Worm (Caenorhabditis elegans) whole organism, midembryonic: ENCODE data around the gene Y40B10A.5.

Source experiments
- T22C8.4 ChIP-seq: fragments of 200-800 bp; sonication (Bioruptor generic); IDR thresholded peaks from 2 replicates; pipeline ENCODE4 v1.3.6; 2022; ENCODE audit warnings: missing genetic modification characterization, missing compliant biosample characterization
- cog-1 ChIP-seq: sonication (generic microtip); optimal IDR thresholded peaks from 2 replicates; lab custom pipeline; 2016; ENCODE audit warnings: missing genetic modification characterization, missing compliant biosample characterization
- flt-1 ChIP-seq: fragments of 200-800 bp; sonication (Bioruptor generic); IDR thresholded peaks from 2 replicates; pipeline ENCODE4 v1.3.6; 2022; ENCODE audit warnings: missing genetic modification characterization, missing compliant biosample characterization
- ref-1 ChIP-seq: fragments of 200-800 bp; sonication (Bioruptor generic); conservative IDR thresholded peaks from 2 replicates; pipeline ENCODE4 v1.3.6; 2022; ENCODE audit warnings: missing genetic modification reagents, missing genetic modification characterization, missing compliant biosample characterization
- tab-1 ChIP-seq: fragments of 200-800 bp; sonication (Bioruptor generic); IDR thresholded peaks from 2 replicates; pipeline ENCODE4 v1.3.6; 2022; ENCODE audit warnings: missing genetic modification characterization, missing compliant biosample characterization
- ztf-23 ChIP-seq: fragments of 200-800 bp; sonication (Bioruptor generic); IDR thresholded peaks from 2 replicates; pipeline ENCODE4 v1.3.6; 2022; ENCODE audit warnings: missing genetic modification reagents, missing genetic modification characterization, missing compliant biosample characterization

DNA sequence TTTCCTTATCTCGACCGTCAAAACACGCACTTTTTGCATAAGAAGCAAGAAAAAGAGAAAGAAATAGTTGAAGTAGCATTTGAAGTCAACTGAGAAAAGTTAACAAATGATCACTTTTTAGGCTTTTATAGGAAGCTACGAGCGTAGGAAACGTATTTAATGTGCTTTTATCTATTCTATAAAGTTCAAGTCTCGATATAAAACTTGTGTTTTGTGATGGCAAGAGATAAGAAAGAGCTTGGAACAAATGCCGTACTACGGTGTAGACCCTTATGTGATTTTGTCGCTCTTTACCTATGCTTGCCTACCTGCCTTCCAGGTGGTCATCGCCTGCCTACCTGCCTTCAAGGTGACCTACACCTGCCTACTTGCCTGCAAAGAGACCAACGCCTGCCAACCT lies 41.6 kb downstream of the Y40B10A.5 start, which contains the start of gene clec-206:
- TF ChIP-seq ztf-23 (GFP tag; lab: Robert Waterston, UW) (no peak), tab-1 (GFP tag; lab: Robert Waterston, UW) (no peak), ref-1 (GFP tag; lab: Robert Waterston, UW) (no peak), cog-1 (no peak), T22C8.4 (no peak), flt-1 (GFP tag; lab: Robert Waterston, UW) (no peak)
